Worm (Caenorhabditis elegans) whole organism, mixed stage, embryonic: ENCODE data around the gene ubh-2.

Experiments used
- nhr-12 ChIP-seq: fragments of 150-350 bp; optimal IDR thresholded peaks from 2 replicates; lab custom pipeline; 2014; ENCODE audit warnings: missing biosample characterization, missing genetic modification characterization
- pha-4 ChIP-seq: fragments of 150-350 bp; optimal IDR thresholded peaks from 2 replicates; lab custom pipeline; 2018; ENCODE audit warnings: missing biosample characterization, missing genetic modification reagents, missing genetic modification characterization
- sptf-1 ChIP-seq: sonication (generic microtip); optimal IDR thresholded peaks from 2 replicates; lab custom pipeline; 2017; ENCODE audit warnings: mild to moderate bottlenecking, missing genetic modification characterization, moderate library complexity, missing compliant biosample characterization
- zip-8 ChIP-seq: fragments of 150-350 bp; optimal IDR thresholded peaks from 2 replicates; lab custom pipeline; 2014; ENCODE audit warnings: missing biosample characterization, missing genetic modification characterization
- ztf-11 ChIP-seq: fragments of 150-350 bp; optimal IDR thresholded peaks from 2 replicates; lab custom pipeline; 2014; ENCODE audit warnings: missing biosample characterization, missing genetic modification characterization

DNA sequence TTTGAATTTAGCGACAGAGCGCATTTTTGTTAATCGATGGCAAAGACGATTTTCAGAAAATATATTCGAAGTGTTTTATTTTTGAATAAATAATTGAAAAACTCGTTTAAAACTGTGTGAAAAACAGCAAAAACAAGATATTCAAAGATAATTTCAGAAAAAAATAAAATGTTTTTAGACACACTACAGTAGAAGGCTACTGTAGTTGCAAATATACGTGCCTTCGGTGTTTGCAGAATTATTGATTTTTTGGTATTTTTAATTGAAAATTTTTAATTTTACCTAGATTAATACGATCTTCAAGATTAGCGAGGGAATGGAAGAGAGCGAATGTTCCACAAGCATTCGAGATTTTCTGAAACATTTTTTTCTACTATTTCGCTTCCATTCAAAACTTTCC lies 1.0 kb upstream of the ubh-2 start:
- TF ChIP-seq sptf-1 (tag; lab: Kevin White, UChicago): no peak
- TF ChIP-seq pha-4 (tag; lab: Kevin White, UChicago): no peak
- no peak for TF ChIP-seq ztf-11 (tag; lab: Kevin White, UChicago)
- TF ChIP-seq zip-8 (tag; lab: Kevin White, UChicago): no peak
- no peak for TF ChIP-seq nhr-12
